Fruit fly (Drosophila melanogaster): ENCODE results near the gene RpL14.

- TF ChIP-seq usp (GFP tag; optimal IDR thresholded peaks at IDR 0.05) = no peak
- no peak for TF ChIP-seq fru (GFP tag; optimal IDR thresholded peaks at IDR 0.05)
- no peak for TF ChIP-seq Hr78 (GFP tag; optimal IDR thresholded peaks at IDR 0.05)
- TF ChIP-seq pan (optimal IDR thresholded peaks at IDR 0.05) = no peak
- no peak for TF ChIP-seq GATAd (GFP tag; optimal IDR thresholded peaks at IDR 0.05)
- no peak for TF ChIP-seq h (GFP tag; optimal IDR thresholded peaks at IDR 0.05)
Observed at dm6 chr3L:8643810-8644552, 43.2 kb downstream of the RpL14 start.

Measured in whole organism, wandering third instar larva.